Fruit fly (Drosophila melanogaster): ENCODE data around the gene Grp170.

DNA sequence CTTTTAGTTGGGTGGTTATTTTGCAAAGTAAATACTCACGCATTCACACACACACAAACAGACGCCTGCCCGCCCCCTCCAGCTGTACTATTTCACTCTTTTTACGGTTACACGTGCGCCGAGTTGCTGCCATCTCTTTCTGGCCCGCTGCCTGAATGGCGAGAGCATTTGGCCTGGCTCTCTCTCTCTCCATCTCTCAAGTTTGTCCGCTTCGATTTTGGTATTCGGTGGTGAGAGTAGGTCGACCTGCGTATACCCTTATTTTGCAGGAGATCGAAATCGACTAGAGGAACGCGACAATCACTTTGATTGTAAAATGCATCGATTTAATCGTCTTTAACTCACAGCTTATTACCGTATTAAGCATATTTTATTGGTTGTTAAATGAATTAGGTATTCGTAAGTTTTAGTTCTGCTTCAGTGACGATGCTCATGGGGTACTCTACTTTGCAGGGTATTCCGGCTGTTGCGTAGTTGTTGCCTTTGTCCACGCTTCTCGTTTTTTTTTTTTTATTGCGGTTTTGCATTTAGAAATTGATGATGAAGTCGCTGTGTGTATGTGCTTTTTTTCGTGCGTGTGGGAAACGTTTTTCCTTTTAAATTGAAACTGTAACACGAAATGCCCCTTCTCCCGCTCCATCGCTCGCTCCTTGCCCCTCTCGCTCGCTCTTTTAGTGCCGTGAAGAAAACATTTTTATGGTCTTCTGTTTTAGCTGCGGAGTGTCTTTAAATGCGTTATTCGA is 29.1 kb upstream of the Grp170 start:
- peak; percentile 92 for TF ChIP-seq fru (GFP tag; optimal IDR thresholded peaks at IDR 0.05)
- TF ChIP-seq dsf (GFP tag; optimal IDR thresholded peaks at IDR 0.05; ENCODE audit: borderline replicate concordance): no peak
- TF ChIP-seq pan (optimal IDR thresholded peaks at IDR 0.05): no peak
- peak; percentile 88 for TF ChIP-seq psq (GFP tag; optimal IDR thresholded peaks at IDR 0.05)
- no peak for TF ChIP-seq Myc (optimal IDR thresholded peaks at IDR 0.05)
- TF ChIP-seq Dfd (GFP tag; optimal IDR thresholded peaks at IDR 0.05): no peak
- no peak for TF ChIP-seq CrebA (GFP tag; optimal IDR thresholded peaks at IDR 0.05; ENCODE audit: borderline replicate concordance)
- TF ChIP-seq Abd-B (GFP tag; optimal IDR thresholded peaks at IDR 0.05): no peak
- peak; percentile 96 for TF ChIP-seq woc (GFP tag; optimal IDR thresholded peaks at IDR 0.05)

Measured in whole organism, wandering third instar larva.